Fruit fly (Drosophila melanogaster) whole organism: ENCODE results near the gene jim.

Experiments
- CG8478 ChIP-seq: fragments of >200 bp; optimal IDR thresholded peaks from 2 replicates; lab custom pipeline; 2018; ENCODE audit warnings: inconsistent platforms
- Dll ChIP-seq: fragments of >200 bp; optimal IDR thresholded peaks from 2 replicates; lab custom pipeline; 2017
- EcR ChIP-seq, 2 experiments: fragments of >200 bp; optimal IDR thresholded peaks; 2 replicates each; lab custom pipeline; 2017; ENCODE audit warnings: missing biosample characterization in 2 of 2, missing genetic modification characterization in 2 of 2, missing genetic modification reagents in 2 of 2
- pan ChIP-seq: fragments of >200 bp; optimal IDR thresholded peaks from 2 replicates; lab custom pipeline; 2017
- psq ChIP-seq: fragments of >200 bp; optimal IDR thresholded peaks from 2 replicates; lab custom pipeline; 2017
- usp ChIP-seq: fragments of >200 bp; optimal IDR thresholded peaks from 2 replicates; lab custom pipeline; 2017; ENCODE audit warnings: missing biosample characterization, missing genetic modification characterization, mixed read lengths

The jim gene

dm6 chr3L:22864254-22865060 is 29.5 kb upstream of the jim start, which contains the start of gene CG33170:
CG33170 (plus strand) TSS chr3L:22864600.
- TF ChIP-seq usp (GFP tag; lab: Kevin White, UChicago) = no peak
- no peak for TF ChIP-seq pan (lab: Kevin White, UChicago)
- TF ChIP-seq psq (lab: Kevin White, UChicago) = no peak
- no peak for TF ChIP-seq EcR (GFP tag; optimal IDR thresholded peaks at IDR 0.05; lab: Kevin White, UChicago)
- TF ChIP-seq CG8478 (lab: Kevin White, UChicago) = no peak
- TF ChIP-seq Dll (lab: Kevin White, UChicago) = no peak

- TF ChIP-seq CG8478 (lab: Kevin White, UChicago) (no peak), Dll (lab: Kevin White, UChicago) (no peak), EcR (GFP tag; optimal IDR thresholded peaks at IDR 0.05; lab: Kevin White, UChicago) (no peak), psq (lab: Kevin White, UChicago) (no peak), usp (GFP tag; lab: Kevin White, UChicago) (no peak)
Measured at dm6 chr3L:22863367-22864078, 28.5 kb upstream of the jim start, which contains the start of gene CG33169. CG33169 (plus strand) TSS chr3L:22863864.

dm6 chr3L:22860487-22860886 is 25.5 kb upstream of the jim start, which contains the start of gene CG13239:
CG13239 (plus strand) TSS chr3L:22860787.
- TF ChIP-seq Dll (lab: Kevin White, UChicago) = no peak
- TF ChIP-seq CG8478 (lab: Kevin White, UChicago) = no peak
- TF ChIP-seq pan (lab: Kevin White, UChicago) = no peak
- no peak for TF ChIP-seq usp (GFP tag; lab: Kevin White, UChicago)
- TF ChIP-seq EcR (GFP tag; optimal IDR thresholded peaks at IDR 0.05; lab: Kevin White, UChicago) = no peak

- TF ChIP-seq CG8478 (lab: Kevin White, UChicago) = no peak
- TF ChIP-seq Dll (lab: Kevin White, UChicago) = peak; percentile 60
Measured at dm6 chr3L:22856009-22856477, 21.0 kb upstream of the jim start, which contains the start of gene CG32459. CG32459 (minus strand) TSS chr3L:22856059.

- no peak for TF ChIP-seq psq (lab: Kevin White, UChicago)
- no peak for TF ChIP-seq EcR (GFP tag; optimal IDR thresholded peaks at IDR 0.05; lab: Kevin White, UChicago)
- TF ChIP-seq usp (GFP tag; lab: Kevin White, UChicago) = no peak
- no peak for TF ChIP-seq pan (lab: Kevin White, UChicago)
- TF ChIP-seq Dll (lab: Kevin White, UChicago) = no peak
- no peak for TF ChIP-seq CG8478 (lab: Kevin White, UChicago)
Measured at dm6 chr3L:22853412-22853811, 18.4 kb upstream of the jim start, which contains the start of gene CG32462. CG32462 (minus strand) TSS chr3L:22853512.

- TF ChIP-seq CG8478 (lab: Kevin White, UChicago) (no peak), Dll (lab: Kevin White, UChicago) (peak; percentile 91), EcR (GFP tag; optimal IDR thresholded peaks at IDR 0.05; lab: Kevin White, UChicago) (peak in 1 of 2 experiments; percentile 41), psq (lab: Kevin White, UChicago) (no peak)
Measured at dm6 chr3L:22851172-22852128, 16.5 kb upstream of the jim start.

- TF ChIP-seq psq (lab: Kevin White, UChicago) = no peak
- TF ChIP-seq EcR (GFP tag; optimal IDR thresholded peaks at IDR 0.05; lab: Kevin White, UChicago) = no peak
- no peak for TF ChIP-seq usp (GFP tag; lab: Kevin White, UChicago)
- no peak for TF ChIP-seq pan (lab: Kevin White, UChicago)
- no peak for TF ChIP-seq Dll (lab: Kevin White, UChicago)
- no peak for TF ChIP-seq CG8478 (lab: Kevin White, UChicago)
Measured at dm6 chr3L:22848940-22849339, 13.9 kb upstream of the jim start.

dm6 chr3L:22847679-22848118 is 12.7 kb upstream of the jim start:
- TF ChIP-seq EcR (GFP tag; optimal IDR thresholded peaks at IDR 0.05; lab: Kevin White, UChicago) (no peak), CG8478 (lab: Kevin White, UChicago) (no peak), usp (GFP tag; lab: Kevin White, UChicago) (no peak), psq (lab: Kevin White, UChicago) (no peak), pan (lab: Kevin White, UChicago) (no peak)

dm6 chr3L:22843094-22843493 is 8.1 kb upstream of the jim start:
- TF ChIP-seq psq (lab: Kevin White, UChicago) (no peak), pan (lab: Kevin White, UChicago) (no peak), EcR (GFP tag; optimal IDR thresholded peaks at IDR 0.05; lab: Kevin White, UChicago) (no peak), CG8478 (lab: Kevin White, UChicago) (no peak), Dll (lab: Kevin White, UChicago) (no peak), usp (GFP tag; lab: Kevin White, UChicago) (no peak)

- TF ChIP-seq psq (lab: Kevin White, UChicago) (no peak), pan (lab: Kevin White, UChicago) (no peak), EcR (GFP tag; optimal IDR thresholded peaks at IDR 0.05; lab: Kevin White, UChicago) (peak; percentile 93 to 94), usp (GFP tag; lab: Kevin White, UChicago) (no peak), CG8478 (lab: Kevin White, UChicago) (no peak), Dll (lab: Kevin White, UChicago) (peak; percentile 95)
Measured at dm6 chr3L:22839726-22840228, 4.8 kb upstream of the jim start.
